Fruit fly (Drosophila melanogaster) whole organism, embryonic: Measurements from ENCODE around the gene CG33523.

Source experiments
- Aef1 ChIP-seq: fragments of 200-800 bp; sonication (Bioruptor generic); IDR thresholded peaks from 3 replicates; pipeline ENCODE4 v1.3.6; 2022; ENCODE audit warnings: missing biosample characterization, missing genetic modification characterization
- Bteb2 ChIP-seq: fragments of 200-800 bp; sonication (Bioruptor generic); optimal IDR thresholded peaks from 2 replicates; lab custom pipeline; 2016; ENCODE audit warnings: missing biosample characterization, missing genetic modification characterization
- CG10366 ChIP-seq: fragments of 200-800 bp; sonication (Bioruptor generic); IDR thresholded peaks from 2 replicates; pipeline ENCODE4 v1.3.6; 2022; ENCODE audit warnings: missing biosample characterization, missing genetic modification characterization
- CG10979 ChIP-seq: fragments of 200-800 bp; sonication (Bioruptor generic); optimal IDR thresholded peaks from 2 replicates; lab custom pipeline; 2018; ENCODE audit warnings: missing biosample characterization, mild to moderate bottlenecking, missing genetic modification characterization, moderate library complexity
- CG11085 ChIP-seq: fragments of 200-800 bp; sonication (Bioruptor generic); IDR thresholded peaks from 2 replicates; pipeline ENCODE4 v1.3.6; 2022; ENCODE audit warnings: missing biosample characterization, missing genetic modification characterization
- CG12299 ChIP-seq: fragments of 200-800 bp; sonication (Bioruptor generic); optimal IDR thresholded peaks from 2 replicates; lab custom pipeline; 2018; ENCODE audit warnings: missing biosample characterization, mild to moderate bottlenecking, missing genetic modification characterization
- CG13624 ChIP-seq: fragments of 200-800 bp; sonication (Bioruptor generic); optimal IDR thresholded peaks from 2 replicates; lab custom pipeline; 2016; ENCODE audit warnings: missing biosample characterization, missing genetic modification characterization
- CG15514 ChIP-seq: fragments of 200-800 bp; sonication (Bioruptor generic); optimal IDR thresholded peaks from 3 replicates; lab custom pipeline; 2017; ENCODE audit warnings: missing biosample characterization, missing genetic modification characterization, mild to moderate bottlenecking, moderate library complexity, missing genetic modification reagents
- CG16779 ChIP-seq: fragments of 200-800 bp; sonication (Bioruptor generic); IDR thresholded peaks from 2 replicates; pipeline ENCODE4 v1.3.6; 2022; ENCODE audit warnings: missing biosample characterization, missing genetic modification characterization
- CG1792 ChIP-seq: fragments of 200-800 bp; sonication (Bioruptor generic); optimal IDR thresholded peaks from 2 replicates; lab custom pipeline; 2016; ENCODE audit warnings: missing biosample characterization, missing genetic modification characterization
- CG18599 ChIP-seq: fragments of 200-800 bp; sonication (Bioruptor generic); optimal IDR thresholded peaks from 3 replicates; lab custom pipeline; 2017; ENCODE audit warnings: missing biosample characterization, missing genetic modification characterization, mild to moderate bottlenecking, moderate library complexity, missing genetic modification reagents
- CG2116 ChIP-seq: fragments of 200-800 bp; sonication (Bioruptor generic); optimal IDR thresholded peaks from 3 replicates; lab custom pipeline; 2018; ENCODE audit warnings: missing biosample characterization, mild to moderate bottlenecking, missing genetic modification characterization
- CG2120 ChIP-seq: fragments of 200-800 bp; sonication (Bioruptor generic); optimal IDR thresholded peaks from 3 replicates; lab custom pipeline; 2016; ENCODE audit warnings: missing biosample characterization, missing genetic modification characterization
- CG2875 ChIP-seq: fragments of 200-800 bp; sonication (Bioruptor generic); optimal IDR thresholded peaks from 2 replicates; lab custom pipeline; 2017; ENCODE audit warnings: missing biosample characterization, mild to moderate bottlenecking, missing genetic modification characterization, missing genetic modification reagents
- CG31224 ChIP-seq: fragments of 200-800 bp; sonication (Bioruptor generic); IDR thresholded peaks from 2 replicates; pipeline ENCODE4 v1.3.6; 2022; ENCODE audit warnings: missing biosample characterization, missing genetic modification characterization
- CG34422 ChIP-seq: fragments of 200-800 bp; sonication (Bioruptor generic); IDR thresholded peaks from 3 replicates; pipeline ENCODE4 v1.3.6; 2022; ENCODE audit warnings: missing biosample characterization, missing genetic modification characterization
- CG3847 ChIP-seq: fragments of 200-800 bp; sonication (Bioruptor generic); IDR thresholded peaks from 2 replicates; pipeline ENCODE4 v1.3.6; 2022; ENCODE audit warnings: missing biosample characterization, missing genetic modification characterization
- CG6175 ChIP-seq: fragments of 200-800 bp; sonication (Bioruptor generic); IDR thresholded peaks from 3 replicates; pipeline ENCODE4 v1.3.6; 2022; ENCODE audit warnings: missing biosample characterization, missing genetic modification characterization
- CG7987 ChIP-seq: fragments of 200-800 bp; sonication (Bioruptor generic); optimal IDR thresholded peaks from 2 replicates; lab custom pipeline; 2018; ENCODE audit warnings: missing biosample characterization, mild to moderate bottlenecking, missing genetic modification characterization, moderate library complexity
- CG8924 ChIP-seq: fragments of 200-800 bp; optimal IDR thresholded peaks from 3 replicates; lab custom pipeline; 2019; ENCODE audit warnings: missing biosample characterization, mild to moderate bottlenecking, missing genetic modification characterization, moderate library complexity
- CG9437 ChIP-seq: fragments of 200-800 bp; sonication (Bioruptor generic); optimal IDR thresholded peaks from 2 replicates; lab custom pipeline; 2018; ENCODE audit warnings: missing biosample characterization, mild to moderate bottlenecking, missing genetic modification characterization
- CG9932 ChIP-seq: fragments of 200-800 bp; sonication (Bioruptor generic); IDR thresholded peaks from 2 replicates; pipeline ENCODE4 v1.3.6; 2022; ENCODE audit warnings: missing biosample characterization, missing genetic modification characterization
- Dbx ChIP-seq: fragments of 200-800 bp; sonication (Bioruptor generic); IDR thresholded peaks from 3 replicates; pipeline ENCODE4 v1.3.6; 2022; ENCODE audit warnings: missing biosample characterization, missing genetic modification characterization
- Dll ChIP-seq: fragments of 200-800 bp; sonication (Bioruptor generic); IDR thresholded peaks from 4 replicates; pipeline ENCODE4 v1.3.6; 2022; ENCODE audit warnings: missing biosample characterization, missing genetic modification characterization; ENCODE audit not compliant: partially characterized antibody
- Dref ChIP-seq: fragments of 200-800 bp; sonication (Bioruptor generic); IDR thresholded peaks from 2 replicates; pipeline ENCODE4 v1.3.6; 2022; ENCODE audit warnings: missing biosample characterization, missing genetic modification characterization
- Drgx ChIP-seq: fragments of 200-800 bp; sonication (Bioruptor generic); IDR thresholded peaks from 2 replicates; pipeline ENCODE4 v1.3.6; 2022; ENCODE audit warnings: missing biosample characterization, missing genetic modification characterization
- E2f1 ChIP-seq: fragments of 200-800 bp; sonication (Bioruptor generic); IDR thresholded peaks from 2 replicates; pipeline ENCODE4 v1.3.6; 2022; ENCODE audit warnings: missing biosample characterization, missing genetic modification characterization
- Ets97D ChIP-seq: fragments of 200-800 bp; sonication (Bioruptor generic); optimal IDR thresholded peaks from 3 replicates; lab custom pipeline; 2016; ENCODE audit warnings: missing biosample characterization, missing genetic modification characterization
- Gsc ChIP-seq: fragments of 200-800 bp; sonication (Bioruptor generic); IDR thresholded peaks from 2 replicates; pipeline ENCODE4 v1.3.6; 2022; ENCODE audit warnings: missing biosample characterization, missing genetic modification characterization
- HmgD ChIP-seq: fragments of 200-800 bp; sonication (Bioruptor generic); optimal IDR thresholded peaks from 3 replicates; lab custom pipeline; 2016; ENCODE audit warnings: missing biosample characterization, missing genetic modification characterization
- Hmx ChIP-seq: fragments of 200-800 bp; sonication (Bioruptor generic); optimal IDR thresholded peaks from 2 replicates; lab custom pipeline; 2016; ENCODE audit warnings: missing biosample characterization, missing genetic modification characterization
- Sin3A ChIP-seq: fragments of >200 bp; optimal IDR thresholded peaks from 2 replicates; lab custom pipeline; 2018
- Xbp1 ChIP-seq: fragments of 200-800 bp; sonication (Bioruptor generic); optimal IDR thresholded peaks from 3 replicates; lab custom pipeline; 2016; ENCODE audit warnings: missing biosample characterization, mild to moderate bottlenecking, missing genetic modification characterization
- al ChIP-seq: fragments of 200-800 bp; sonication (Bioruptor generic); IDR thresholded peaks from 2 replicates; pipeline ENCODE4 v1.3.6; 2022; ENCODE audit warnings: missing biosample characterization, missing genetic modification characterization
- btn ChIP-seq: fragments of 200-800 bp; sonication (Bioruptor generic); optimal IDR thresholded peaks from 2 replicates; lab custom pipeline; 2016; ENCODE audit warnings: missing biosample characterization, missing genetic modification characterization
- cato ChIP-seq: fragments of 200-800 bp; sonication (Bioruptor generic); optimal IDR thresholded peaks from 2 replicates; lab custom pipeline; 2016; ENCODE audit warnings: missing biosample characterization, missing genetic modification characterization, borderline replicate concordance
- cg ChIP-seq: fragments of 200-800 bp; sonication (Bioruptor generic); optimal IDR thresholded peaks from 3 replicates; lab custom pipeline; 2019; ENCODE audit warnings: missing biosample characterization, mild to moderate bottlenecking, missing genetic modification characterization, moderate library complexity
- corto ChIP-seq: fragments of 200-800 bp; sonication (Bioruptor generic); optimal IDR thresholded peaks from 2 replicates; lab custom pipeline; 2016; ENCODE audit warnings: missing biosample characterization, mild to moderate bottlenecking, missing genetic modification characterization, moderate library complexity
- ems ChIP-seq: fragments of 200-800 bp; sonication (Bioruptor generic); optimal IDR thresholded peaks from 3 replicates; lab custom pipeline; 2016; ENCODE audit warnings: missing biosample characterization, missing genetic modification characterization
- esg ChIP-seq: fragments of 200-800 bp; sonication (Bioruptor generic); conservative IDR thresholded peaks from 2 replicates; pipeline ENCODE4 v1.3.6; 2022; ENCODE audit warnings: missing biosample characterization, missing genetic modification characterization
- fd102C ChIP-seq: fragments of 200-800 bp; sonication (Bioruptor generic); optimal IDR thresholded peaks from 2 replicates; lab custom pipeline; 2018; ENCODE audit warnings: missing biosample characterization, mild to moderate bottlenecking, missing genetic modification characterization, moderate library complexity
- ham ChIP-seq: fragments of 200-800 bp; sonication (Bioruptor generic); IDR thresholded peaks from 2 replicates; pipeline ENCODE4 v1.3.6; 2022; ENCODE audit warnings: missing biosample characterization, missing genetic modification characterization
- jing ChIP-seq: fragments of 200-800 bp; sonication (Bioruptor generic); optimal IDR thresholded peaks from 2 replicates; lab custom pipeline; 2018; ENCODE audit warnings: missing biosample characterization, mild to moderate bottlenecking, missing genetic modification characterization
- kni ChIP-seq: fragments of 200-800 bp; sonication (Bioruptor generic); optimal IDR thresholded peaks from 3 replicates; lab custom pipeline; 2017; ENCODE audit warnings: mild to moderate bottlenecking, missing biosample characterization, missing genetic modification reagents, missing genetic modification characterization
- lola ChIP-seq, 3 experiments: fragments of >200 bp in 2 of 3; fragments of 200-800 bp in 1 of 3; sonication (Bioruptor generic) in 1 of 3; optimal IDR thresholded peaks; 2 replicates each; lab custom pipeline; 2017 to 2019; ENCODE audit warnings: missing biosample characterization in 3 of 3, missing genetic modification characterization in 3 of 3, mild to moderate bottlenecking in 1 of 3, moderate library complexity in 1 of 3
- maf-S ChIP-seq: fragments of 200-800 bp; sonication (Bioruptor generic); optimal IDR thresholded peaks from 2 replicates; lab custom pipeline; 2016; ENCODE audit warnings: missing biosample characterization, missing genetic modification characterization
- org-1 ChIP-seq: fragments of 200-800 bp; sonication (Bioruptor generic); optimal IDR thresholded peaks from 2 replicates; lab custom pipeline; 2017; ENCODE audit warnings: missing biosample characterization, missing genetic modification characterization
- pb ChIP-seq: fragments of 200-800 bp; sonication (Bioruptor generic); optimal IDR thresholded peaks from 3 replicates; lab custom pipeline; 2016; ENCODE audit warnings: missing biosample characterization, missing genetic modification characterization
- schlank ChIP-seq: fragments of 200-800 bp; sonication (Bioruptor generic); optimal IDR thresholded peaks from 2 replicates; lab custom pipeline; 2018; ENCODE audit warnings: missing biosample characterization, mild to moderate bottlenecking, missing genetic modification characterization
- tgo ChIP-seq: fragments of 200-800 bp; sonication (Bioruptor generic); IDR thresholded peaks from 3 replicates; pipeline ENCODE4 v1.3.6; 2022; ENCODE audit warnings: missing biosample characterization, missing genetic modification characterization
- vvl ChIP-seq: fragments of 200-800 bp; sonication (Bioruptor generic); IDR thresholded peaks from 2 replicates; pipeline ENCODE4 v1.3.6; 2022; ENCODE audit warnings: missing biosample characterization, missing genetic modification characterization
- zen2 ChIP-seq: fragments of 200-800 bp; sonication (Bioruptor generic); IDR thresholded peaks from 3 replicates; pipeline ENCODE4 v1.3.6; 2022; ENCODE audit warnings: missing biosample characterization, missing genetic modification characterization; ENCODE audit not compliant: partially characterized antibody
- zfh2 ChIP-seq: fragments of 200-800 bp; sonication (Bioruptor generic); optimal IDR thresholded peaks from 2 replicates; lab custom pipeline; 2016; ENCODE audit warnings: missing biosample characterization, missing genetic modification characterization

The CG33523 gene

dm6 chr3L:5952132-5952531 lies 28.5 kb downstream of the CG33523 start (continued):
- TF ChIP-seq vvl (GFP tag; lab: Robert Waterston, UW) (peak; percentile 48; the same call in 1 of the 2 replicates), zen2 (GFP tag; lab: Robert Waterston, UW) (no peak), CG2120 (GFP tag; lab: Kevin White, UChicago) (no peak), Sin3A (lab: Kevin White, UChicago) (no peak), maf-S (GFP tag; lab: Kevin White, UChicago) (no peak), esg (GFP tag; lab: Robert Waterston, UW) (no peak; the same call in 1 of the 2 replicates), ham (GFP tag; lab: Robert Waterston, UW) (no peak), schlank (no peak), corto (GFP tag; lab: Kevin White, UChicago) (no peak), al (no peak), CG10366 (GFP tag; lab: Robert Waterston, UW) (no peak), jing (no peak), CG8924 (tag; lab: Kevin White, UChicago) (peak; percentile 34), fd102C (no peak), CG2875 (peak; percentile 22), pb (GFP tag; lab: Kevin White, UChicago) (no peak), CG13624 (GFP tag; lab: Kevin White, UChicago) (no peak), Gsc (GFP tag; lab: Robert Waterston, UW) (no peak), Xbp1 (no peak), lola (GFP tag; optimal IDR thresholded peaks at IDR 0.05; lab: Kevin White, UChicago) (peak in 1 of 3 experiments; percentile 61), ems (GFP tag; lab: Kevin White, UChicago) (peak; percentile 9), Bteb2 (GFP tag; lab: Kevin White, UChicago) (no peak), CG12299 (tag; lab: Kevin White, UChicago) (no peak), CG7987 (GFP tag; lab: Kevin White, UChicago) (no peak), Dbx (GFP tag; lab: Robert Waterston, UW) (no peak), cato (no peak), Hmx (GFP tag; lab: Kevin White, UChicago) (no peak), kni (GFP tag; lab: Kevin White, UChicago) (no peak), CG9437 (GFP tag; lab: Kevin White, UChicago) (no peak), CG10979 (peak; percentile 71), Drgx (GFP tag; lab: Robert Waterston, UW) (peak; percentile 36; the same call in 1 of the 2 replicates), cg (GFP tag; lab: Kevin White, UChicago) (peak; percentile 52), CG31224 (GFP tag; lab: Robert Waterston, UW) (no peak), CG15514 (GFP tag; lab: Kevin White, UChicago) (no peak), Dref (no peak), CG9932 (GFP tag; lab: Robert Waterston, UW) (no peak), Aef1 (no peak), CG6175 (GFP tag; lab: Robert Waterston, UW) (no peak), Ets97D (GFP tag; lab: Kevin White, UChicago) (no peak), zfh2 (GFP tag; lab: Kevin White, UChicago) (no peak), CG3847 (GFP tag; lab: Robert Waterston, UW) (no peak), CG11085 (GFP tag; lab: Robert Waterston, UW) (no peak), btn (no peak), org-1 (GFP tag; lab: Kevin White, UChicago) (peak; percentile 14), Dll (no peak), E2f1 (GFP tag; lab: Robert Waterston, UW) (no peak), tgo (no peak), CG1792 (no peak), HmgD (GFP tag; lab: Kevin White, UChicago) (no peak), CG16779 (GFP tag; lab: Robert Waterston, UW) (no peak), CG18599 (GFP tag; lab: Kevin White, UChicago) (no peak), CG2116 (GFP tag; lab: Kevin White, UChicago) (no peak), CG34422 (no peak)
